Worm (Caenorhabditis elegans): Measurements from ENCODE around the gene F26D2.16.

The F26D2.16 gene

DNA sequence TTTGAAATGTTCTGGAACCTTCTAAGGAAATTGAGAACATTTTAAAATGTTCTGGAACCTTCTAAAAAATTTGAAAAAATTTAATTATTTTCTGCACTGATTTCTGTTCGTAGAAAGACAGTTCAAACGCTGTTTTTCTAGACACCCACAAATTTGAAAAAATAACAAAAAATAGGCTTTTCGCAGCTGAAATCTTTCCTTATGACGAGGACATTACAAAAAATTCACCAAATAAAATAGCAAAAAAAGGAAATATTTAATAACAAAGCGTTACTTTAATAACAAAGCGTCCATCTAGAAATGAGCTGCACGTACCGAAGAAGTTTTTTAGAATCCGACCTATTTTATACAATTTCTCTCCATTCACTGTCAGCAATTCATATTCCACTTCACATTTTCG lies 24.0 kb upstream of the F26D2.16 start, which contains the start of gene srh-141:
Gene srh-141, plus strand, starts transcription at position 301 of the 400 bp plus-strand sequence.
- TF ChIP-seq ztf-29 (GFP tag; IDR thresholded peaks at IDR 0.05) = no peak
- TF ChIP-seq tab-1 (GFP tag; IDR thresholded peaks at IDR 0.05) = no peak
- no peak for TF ChIP-seq med-1 (GFP tag; optimal IDR thresholded peaks at IDR 0.05; ENCODE audit: insufficient read depth)
- no peak for TF ChIP-seq cog-1 (tag; optimal IDR thresholded peaks at IDR 0.05)
- no peak for TF ChIP-seq ztf-23 (GFP tag; IDR thresholded peaks at IDR 0.05)
- no peak for TF ChIP-seq T22C8.4 (GFP tag; IDR thresholded peaks at IDR 0.05)
- no peak for TF ChIP-seq ref-1 (GFP tag; conservative IDR thresholded peaks at IDR 0.05)
- TF ChIP-seq flt-1 (GFP tag; IDR thresholded peaks at IDR 0.05) = no peak
- no peak for TF ChIP-seq klf-2 (GFP tag; conservative IDR thresholded peaks at IDR 0.05)

DNA sequence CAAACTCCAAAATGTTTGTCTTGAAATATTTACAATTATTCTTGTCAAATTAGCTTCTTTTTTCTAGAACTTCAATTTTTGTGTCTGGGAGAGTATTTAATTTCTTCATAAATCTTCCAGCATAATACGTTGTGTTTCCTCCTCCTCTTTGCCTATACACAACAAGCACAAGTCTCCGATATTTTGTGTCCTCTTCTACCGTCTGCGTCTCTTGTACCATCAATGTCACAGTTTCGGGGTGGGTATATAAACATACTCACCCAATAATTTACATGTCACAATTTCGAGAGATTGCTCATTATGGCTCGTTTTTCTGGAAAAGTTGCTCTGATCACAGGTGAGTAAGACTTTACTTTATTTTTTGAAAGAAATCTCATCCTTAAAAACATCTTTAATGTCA lies 17.9 kb upstream of the F26D2.16 start, which contains the start of gene F26D2.15:
Gene F26D2.15, plus strand, starts transcription at position 301 of the 400 bp plus-strand sequence.
- TF ChIP-seq tab-1 (GFP tag; IDR thresholded peaks at IDR 0.05) (no peak), klf-2 (GFP tag; conservative IDR thresholded peaks at IDR 0.05) (no peak), flt-1 (GFP tag; IDR thresholded peaks at IDR 0.05) (no peak), ztf-29 (GFP tag; IDR thresholded peaks at IDR 0.05) (no peak), ref-1 (GFP tag; conservative IDR thresholded peaks at IDR 0.05) (no peak), med-1 (GFP tag; optimal IDR thresholded peaks at IDR 0.05; ENCODE audit: insufficient read depth) (no peak), T22C8.4 (GFP tag; IDR thresholded peaks at IDR 0.05) (no peak), cog-1 (tag; optimal IDR thresholded peaks at IDR 0.05) (no peak), ztf-23 (GFP tag; IDR thresholded peaks at IDR 0.05) (no peak)

DNA sequence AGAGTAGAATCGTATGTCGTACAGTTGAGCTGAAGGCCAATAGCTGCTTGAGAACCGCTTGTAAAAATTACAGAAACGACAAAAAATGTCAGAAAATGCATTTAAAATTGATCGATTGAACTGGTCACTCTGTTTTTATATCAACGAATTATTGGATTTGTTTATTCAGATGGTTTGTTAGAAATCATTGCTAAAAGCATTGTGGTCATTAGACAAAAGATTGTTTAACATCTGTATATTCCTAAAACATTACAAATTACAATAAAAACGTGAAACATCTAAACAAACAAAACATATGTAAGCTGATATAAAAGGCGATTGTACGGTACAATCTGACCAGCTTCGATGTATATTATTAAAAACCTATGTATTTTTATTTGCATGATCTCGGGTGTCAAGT lies 15.8 kb upstream of the F26D2.16 start, which contains the start of the genes F26D2.13 and F26D2.14:
Gene F26D2.13, minus strand, starts transcription at position 101 of the 400 bp plus-strand sequence.
Gene F26D2.14, plus strand, starts transcription at position 346 of the 400 bp plus-strand sequence.
- TF ChIP-seq ztf-23 (GFP tag; IDR thresholded peaks at IDR 0.05) (no peak), T22C8.4 (GFP tag; IDR thresholded peaks at IDR 0.05) (no peak), ztf-29 (GFP tag; IDR thresholded peaks at IDR 0.05) (no peak), med-1 (GFP tag; optimal IDR thresholded peaks at IDR 0.05; ENCODE audit: insufficient read depth) (no peak), tab-1 (GFP tag; IDR thresholded peaks at IDR 0.05) (no peak), ref-1 (GFP tag; conservative IDR thresholded peaks at IDR 0.05) (no peak), cog-1 (tag; optimal IDR thresholded peaks at IDR 0.05) (no peak), flt-1 (GFP tag; IDR thresholded peaks at IDR 0.05) (no peak), klf-2 (GFP tag; conservative IDR thresholded peaks at IDR 0.05) (no peak)

DNA sequence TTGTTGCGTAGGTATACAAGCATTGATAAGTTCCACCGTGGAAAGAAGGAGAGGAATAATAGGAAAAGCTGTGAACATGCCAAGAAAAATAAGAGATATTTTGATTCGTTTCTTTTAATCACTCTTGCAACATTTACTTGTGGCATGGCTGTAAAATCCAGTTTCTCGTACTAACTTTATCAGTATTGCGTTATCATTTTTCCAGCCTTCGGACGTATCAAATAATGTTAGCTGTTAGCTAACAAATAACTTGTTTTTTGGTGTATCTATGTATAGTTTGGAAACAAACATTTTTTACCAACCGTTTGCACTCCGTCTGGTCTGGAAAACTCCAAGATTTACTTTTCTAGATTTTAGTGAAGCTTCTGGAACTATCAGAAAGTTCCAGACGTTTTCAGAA lies 13.8 kb upstream of the F26D2.16 start, which contains the start of gene clec-234:
Gene clec-234, minus strand, starts transcription at position 101 of the 400 bp plus-strand sequence.
- TF ChIP-seq ztf-23 (GFP tag; IDR thresholded peaks at IDR 0.05) (no peak), klf-2 (GFP tag; conservative IDR thresholded peaks at IDR 0.05) (no peak), med-1 (GFP tag; optimal IDR thresholded peaks at IDR 0.05; ENCODE audit: insufficient read depth) (no peak), cog-1 (tag; optimal IDR thresholded peaks at IDR 0.05) (no peak), flt-1 (GFP tag; IDR thresholded peaks at IDR 0.05) (no peak), tab-1 (GFP tag; IDR thresholded peaks at IDR 0.05) (no peak), ref-1 (GFP tag; conservative IDR thresholded peaks at IDR 0.05) (no peak), T22C8.4 (GFP tag; IDR thresholded peaks at IDR 0.05) (no peak), ztf-29 (GFP tag; IDR thresholded peaks at IDR 0.05) (no peak)

DNA sequence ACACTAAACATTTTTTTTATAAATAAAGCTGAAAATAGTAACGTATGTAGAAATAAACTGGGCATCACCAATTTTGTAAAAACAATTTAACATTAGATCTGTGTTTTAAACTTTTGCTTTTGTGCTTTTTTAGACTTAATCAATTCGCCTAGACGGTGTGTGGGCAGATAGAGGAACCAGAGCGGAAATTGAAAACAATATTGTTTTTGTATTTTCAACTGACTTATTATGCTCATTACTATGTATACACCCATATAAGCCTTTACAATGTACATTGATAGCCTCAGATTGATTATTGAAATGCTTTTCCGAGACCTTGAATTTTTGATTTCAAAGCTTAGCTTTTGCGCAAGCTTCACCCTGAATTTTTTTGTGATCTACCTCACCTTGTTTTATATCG lies 10.3 kb upstream of the F26D2.16 start, which contains the start of gene str-73:
Gene str-73, plus strand, starts transcription at position 301 of the 400 bp plus-strand sequence.
- TF ChIP-seq med-1 (GFP tag; optimal IDR thresholded peaks at IDR 0.05; ENCODE audit: insufficient read depth) = no peak
- TF ChIP-seq ztf-23 (GFP tag; IDR thresholded peaks at IDR 0.05) = no peak
- TF ChIP-seq flt-1 (GFP tag; IDR thresholded peaks at IDR 0.05) = no peak
- no peak for TF ChIP-seq cog-1 (tag; optimal IDR thresholded peaks at IDR 0.05)
- TF ChIP-seq tab-1 (GFP tag; IDR thresholded peaks at IDR 0.05) = no peak
- no peak for TF ChIP-seq klf-2 (GFP tag; conservative IDR thresholded peaks at IDR 0.05)
- no peak for TF ChIP-seq ref-1 (GFP tag; conservative IDR thresholded peaks at IDR 0.05)
- TF ChIP-seq T22C8.4 (GFP tag; IDR thresholded peaks at IDR 0.05) = no peak

DNA sequence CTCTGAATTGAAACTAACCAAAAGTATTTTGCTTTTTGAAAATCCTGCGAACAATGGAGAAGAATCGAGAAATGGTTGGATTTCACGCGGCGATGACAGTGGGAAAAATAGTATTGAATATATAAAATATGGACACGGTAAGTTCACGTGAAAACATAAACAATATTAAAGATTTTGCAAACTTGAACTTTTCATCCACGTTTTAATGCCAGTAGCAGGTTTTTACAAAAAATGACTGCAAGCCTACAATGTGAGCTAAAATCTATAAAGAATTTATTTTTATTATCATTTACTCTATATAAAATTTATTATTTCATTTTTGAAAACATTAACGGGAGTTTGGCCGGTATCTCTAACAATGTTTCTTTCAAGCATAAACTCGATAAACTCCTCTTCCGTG lies 9.8 kb upstream of the F26D2.16 start, which contains the start of gene F26D2.10:
Gene F26D2.10, minus strand, starts transcription at position 101 of the 400 bp plus-strand sequence.
- no peak for TF ChIP-seq flt-1 (GFP tag; IDR thresholded peaks at IDR 0.05)
- TF ChIP-seq tab-1 (GFP tag; IDR thresholded peaks at IDR 0.05) = no peak
- no peak for TF ChIP-seq klf-2 (GFP tag; conservative IDR thresholded peaks at IDR 0.05)
- TF ChIP-seq ref-1 (GFP tag; conservative IDR thresholded peaks at IDR 0.05) = no peak
- no peak for TF ChIP-seq cog-1 (tag; optimal IDR thresholded peaks at IDR 0.05)

DNA sequence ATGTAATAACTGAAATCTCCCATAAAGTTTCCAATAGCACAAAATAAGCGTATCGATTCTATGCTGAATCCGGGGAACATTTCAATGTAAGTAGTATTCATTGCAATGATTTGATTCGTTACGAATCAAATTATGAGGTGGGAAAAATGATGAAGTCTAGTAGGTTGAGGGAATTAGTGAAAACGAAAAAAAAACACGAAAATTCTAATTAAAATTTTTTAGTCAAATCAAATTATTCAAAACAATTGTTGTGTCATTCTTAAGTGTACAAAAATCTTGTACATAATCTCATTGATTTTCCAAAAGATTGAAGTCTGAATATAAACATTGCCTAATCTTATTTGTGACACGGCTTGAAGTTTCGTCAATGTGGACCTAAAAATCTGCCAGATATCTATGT lies 4.8 kb upstream of the F26D2.16 start, which contains the start of gene srw-29:
Gene srw-29, minus strand, starts transcription at position 101 of the 400 bp plus-strand sequence.
- no peak for TF ChIP-seq klf-2 (GFP tag; conservative IDR thresholded peaks at IDR 0.05)
- no peak for TF ChIP-seq ztf-29 (GFP tag; IDR thresholded peaks at IDR 0.05)
- TF ChIP-seq flt-1 (GFP tag; IDR thresholded peaks at IDR 0.05) = no peak
- TF ChIP-seq T22C8.4 (GFP tag; IDR thresholded peaks at IDR 0.05) = no peak
- no peak for TF ChIP-seq cog-1 (tag; optimal IDR thresholded peaks at IDR 0.05)
- TF ChIP-seq med-1 (GFP tag; optimal IDR thresholded peaks at IDR 0.05; ENCODE audit: insufficient read depth) = no peak
- no peak for TF ChIP-seq tab-1 (GFP tag; IDR thresholded peaks at IDR 0.05)
- TF ChIP-seq ztf-23 (GFP tag; IDR thresholded peaks at IDR 0.05) = no peak
- TF ChIP-seq ref-1 (GFP tag; conservative IDR thresholded peaks at IDR 0.05) = no peak

DNA sequence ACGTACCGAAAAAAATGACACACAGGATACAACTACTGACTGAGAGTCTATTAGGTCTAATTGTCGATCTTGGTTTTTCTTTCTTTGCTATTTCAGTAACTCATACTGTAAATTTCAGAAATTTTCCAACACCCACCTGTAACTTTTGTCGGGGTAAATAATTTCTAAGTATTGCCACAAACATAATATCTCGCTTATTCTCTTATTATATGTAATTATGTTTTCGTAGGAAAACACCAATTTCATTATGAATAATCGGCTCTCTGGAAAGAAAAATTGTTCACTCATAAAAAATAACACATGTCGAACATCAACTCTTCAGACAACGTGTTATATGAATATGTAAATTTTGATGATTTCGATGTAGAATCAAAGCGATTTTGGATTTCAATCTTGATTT lies 1.0 kb upstream of the F26D2.16 start, which contains the start of gene srw-48:
Gene srw-48, plus strand, starts transcription at position 301 of the 400 bp plus-strand sequence.
- no peak for TF ChIP-seq klf-2 (GFP tag; conservative IDR thresholded peaks at IDR 0.05)
- no peak for TF ChIP-seq ztf-29 (GFP tag; IDR thresholded peaks at IDR 0.05)
- TF ChIP-seq T22C8.4 (GFP tag; IDR thresholded peaks at IDR 0.05) = no peak
- TF ChIP-seq flt-1 (GFP tag; IDR thresholded peaks at IDR 0.05) = no peak
- TF ChIP-seq ref-1 (GFP tag; conservative IDR thresholded peaks at IDR 0.05) = no peak
- TF ChIP-seq cog-1 (tag; optimal IDR thresholded peaks at IDR 0.05) = no peak
- TF ChIP-seq tab-1 (GFP tag; IDR thresholded peaks at IDR 0.05) = no peak
- TF ChIP-seq med-1 (GFP tag; optimal IDR thresholded peaks at IDR 0.05; ENCODE audit: insufficient read depth) = no peak
- no peak for TF ChIP-seq ztf-23 (GFP tag; IDR thresholded peaks at IDR 0.05)

DNA sequence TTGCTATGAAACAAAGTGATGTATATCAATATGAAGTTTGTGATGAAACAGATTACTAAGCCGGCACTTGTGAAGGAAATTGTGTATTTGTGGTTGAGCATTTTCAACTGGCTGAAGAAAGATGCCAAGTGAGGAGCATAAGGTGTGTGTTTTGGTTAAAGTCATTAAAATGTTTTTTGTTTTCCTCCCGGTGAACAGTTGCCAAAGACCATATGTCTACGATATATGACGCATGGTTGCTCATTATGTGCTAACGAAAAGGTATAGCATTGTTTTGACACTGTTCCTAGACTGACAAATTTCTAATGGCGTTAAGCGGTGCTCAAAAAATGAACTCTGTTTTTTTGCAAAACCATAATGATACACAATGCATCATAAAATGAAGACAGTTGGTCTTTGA lies 2.7 kb downstream of the F26D2.16 start, which contains the start of gene str-55:
Gene str-55, minus strand, starts transcription at position 101 of the 400 bp plus-strand sequence.
- TF ChIP-seq tab-1 (GFP tag; IDR thresholded peaks at IDR 0.05) (no peak), ztf-29 (GFP tag; IDR thresholded peaks at IDR 0.05) (no peak), klf-2 (GFP tag; conservative IDR thresholded peaks at IDR 0.05) (no peak), cog-1 (tag; optimal IDR thresholded peaks at IDR 0.05) (no peak), med-1 (GFP tag; optimal IDR thresholded peaks at IDR 0.05; ENCODE audit: insufficient read depth) (no peak), ref-1 (GFP tag; conservative IDR thresholded peaks at IDR 0.05) (no peak)

Measured in whole organism, midembryonic.